Fruit fly (Drosophila melanogaster) Kc167 (cell line): ENCODE results near the gene CG14265.

Experiments
- Myc ChIP-seq: fragments of >200 bp; optimal IDR thresholded peaks from 2 replicates; lab custom pipeline; 2017; ENCODE audit warnings: missing external identifiers
- h ChIP-seq: fragments of >200 bp; optimal IDR thresholded peaks from 3 replicates; lab custom pipeline; 2018; ENCODE audit warnings: missing external identifiers
- insv ChIP-seq: fragments of >200 bp; optimal IDR thresholded peaks from 3 replicates; lab custom pipeline; 2018; ENCODE audit warnings: missing external identifiers
- ttk ChIP-seq: sonication (Bioruptor generic); optimal IDR thresholded peaks from 2 replicates; lab custom pipeline; 2017; ENCODE audit warnings: missing external identifiers

- TF ChIP-seq ttk (lab: Kevin White, UChicago), result no peak
- no peak for TF ChIP-seq insv (lab: Kevin White, UChicago)
- no peak for TF ChIP-seq Myc (lab: Kevin White, UChicago)
- no peak for TF ChIP-seq h (lab: Kevin White, UChicago)
Observed at dm6 chrX:3249789-3250188, 13.3 kb upstream of the CG14265 start, which contains the start of gene Sgs4.
